Fruit fly (Drosophila melanogaster) whole organism, prepupa: ENCODE results near the gene CG42749.

Experiments used
- CG10631 ChIP-seq: fragments of 200-800 bp; sonication (Bioruptor generic); optimal IDR thresholded peaks from 2 replicates; lab custom pipeline; 2016; ENCODE audit warnings: missing biosample characterization, missing genetic modification characterization
- CG10669 ChIP-seq: fragments of 200-800 bp; sonication (Bioruptor generic); optimal IDR thresholded peaks from 3 replicates; lab custom pipeline; 2018; ENCODE audit warnings: missing biosample characterization, mild to moderate bottlenecking, missing genetic modification characterization, moderate library complexity
- CG11294 ChIP-seq: fragments of 200-800 bp; sonication (Bioruptor generic); IDR thresholded peaks from 2 replicates; pipeline ENCODE4 v1.3.6; 2022; ENCODE audit warnings: missing biosample characterization, missing genetic modification characterization
- CG11762 ChIP-seq: fragments of 200-800 bp; sonication (Bioruptor generic); optimal IDR thresholded peaks from 3 replicates; lab custom pipeline; 2016; ENCODE audit warnings: missing biosample characterization, missing genetic modification characterization; ENCODE audit not compliant: insufficient read depth
- CG15336 ChIP-seq: fragments of 200-800 bp; sonication (Bioruptor generic); IDR thresholded peaks from 2 replicates; pipeline ENCODE4 v1.3.6; 2022; ENCODE audit warnings: missing biosample characterization, missing genetic modification characterization
- CG3032 ChIP-seq: fragments of 200-800 bp; optimal IDR thresholded peaks from 2 replicates; lab custom pipeline; 2019; ENCODE audit warnings: missing biosample characterization, mild to moderate bottlenecking, missing genetic modification characterization, moderate library complexity
- CG31627 ChIP-seq: fragments of 200-800 bp; sonication (Bioruptor generic); optimal IDR thresholded peaks from 3 replicates; lab custom pipeline; 2016; ENCODE audit warnings: missing biosample characterization, missing genetic modification characterization
- CG32006 ChIP-seq: fragments of 200-800 bp; sonication (Bioruptor generic); optimal IDR thresholded peaks from 3 replicates; lab custom pipeline; 2017; ENCODE audit warnings: missing biosample characterization, mild to moderate bottlenecking, missing genetic modification characterization
- CG34406 ChIP-seq: fragments of 200-800 bp; sonication (Bioruptor generic); optimal IDR thresholded peaks from 3 replicates; lab custom pipeline; 2016; ENCODE audit warnings: missing biosample characterization, missing genetic modification characterization
- CG3919 ChIP-seq: fragments of 200-800 bp; sonication (Bioruptor generic); optimal IDR thresholded peaks from 3 replicates; lab custom pipeline; 2016; ENCODE audit warnings: missing biosample characterization, missing genetic modification characterization
- CG4318 ChIP-seq: fragments of 200-800 bp; sonication (Bioruptor generic); optimal IDR thresholded peaks from 3 replicates; lab custom pipeline; 2017; ENCODE audit warnings: missing biosample characterization, mild to moderate bottlenecking, missing genetic modification characterization
- CG6163 ChIP-seq: fragments of 200-800 bp; sonication (Bioruptor generic); IDR thresholded peaks from 3 replicates; pipeline ENCODE4 v1.3.6; 2022; ENCODE audit warnings: missing biosample characterization, missing genetic modification characterization
- CG6792 ChIP-seq: fragments of 200-800 bp; sonication (Bioruptor generic); optimal IDR thresholded peaks from 3 replicates; lab custom pipeline; 2016; ENCODE audit warnings: missing biosample characterization, missing genetic modification characterization
- CG7368 ChIP-seq: fragments of 200-800 bp; sonication (Bioruptor generic); optimal IDR thresholded peaks from 3 replicates; lab custom pipeline; 2016; ENCODE audit warnings: missing biosample characterization, missing genetic modification characterization
- CG8119 ChIP-seq: fragments of 200-800 bp; sonication (Bioruptor generic); IDR thresholded peaks from 3 replicates; pipeline ENCODE4 v1.3.6; 2022; ENCODE audit warnings: missing biosample characterization, missing genetic modification characterization
- CG8319 ChIP-seq: fragments of 200-800 bp; sonication (Bioruptor generic); optimal IDR thresholded peaks from 3 replicates; lab custom pipeline; 2016; ENCODE audit warnings: missing biosample characterization, missing genetic modification characterization
- CG8632 ChIP-seq: fragments of 200-800 bp; sonication (Bioruptor generic); optimal IDR thresholded peaks from 3 replicates; lab custom pipeline; 2016; ENCODE audit warnings: missing biosample characterization, missing genetic modification characterization
- Eip78C ChIP-seq: fragments of 200-800 bp; sonication (Bioruptor generic); peaks from one replicate; lab custom pipeline; 2016; ENCODE audit warnings: missing biosample characterization, missing genetic modification characterization
- Eip93F ChIP-seq: fragments of 200-800 bp; sonication (Bioruptor generic); optimal IDR thresholded peaks from 2 replicates; lab custom pipeline; 2016; ENCODE audit warnings: missing biosample characterization, mild to moderate bottlenecking, missing genetic modification characterization
- Ets21C ChIP-seq: fragments of 200-800 bp; sonication (Bioruptor generic); optimal IDR thresholded peaks from 3 replicates; lab custom pipeline; 2016; ENCODE audit warnings: missing biosample characterization, missing genetic modification characterization
- Ets96B ChIP-seq: fragments of 200-800 bp; optimal IDR thresholded peaks from 2 replicates; lab custom pipeline; 2019; ENCODE audit warnings: missing biosample characterization, mild to moderate bottlenecking, missing genetic modification characterization, moderate library complexity
- Gug ChIP-seq: fragments of 200-800 bp; sonication (Bioruptor generic); IDR thresholded peaks from 2 replicates; pipeline ENCODE4 v1.3.6; 2022; ENCODE audit warnings: missing biosample characterization, missing genetic modification characterization
- Hr39 ChIP-seq: fragments of 200-800 bp; sonication (Bioruptor generic); optimal IDR thresholded peaks from 2 replicates; lab custom pipeline; 2016; ENCODE audit warnings: missing biosample characterization, missing genetic modification characterization
- Hr4 ChIP-seq: fragments of 200-800 bp; sonication (Bioruptor generic); optimal IDR thresholded peaks from 3 replicates; lab custom pipeline; 2016; ENCODE audit warnings: missing biosample characterization, missing genetic modification characterization
- Lpt ChIP-seq: fragments of 200-800 bp; sonication (Bioruptor generic); optimal IDR thresholded peaks from 3 replicates; lab custom pipeline; 2016; ENCODE audit warnings: missing biosample characterization, missing genetic modification characterization
- Met ChIP-seq: fragments of 200-800 bp; sonication (Bioruptor generic); optimal IDR thresholded peaks from 3 replicates; lab custom pipeline; 2016; ENCODE audit warnings: missing biosample characterization, missing genetic modification characterization
- OdsH ChIP-seq: fragments of 200-800 bp; sonication (Bioruptor generic); optimal IDR thresholded peaks from 3 replicates; lab custom pipeline; 2016; ENCODE audit warnings: missing biosample characterization, missing genetic modification characterization
- Smox ChIP-seq: fragments of 200-800 bp; sonication (Bioruptor generic); optimal IDR thresholded peaks from 3 replicates; lab custom pipeline; 2016; ENCODE audit warnings: missing biosample characterization, missing genetic modification characterization
- Sox102F ChIP-seq: fragments of 200-800 bp; sonication (Bioruptor generic); optimal IDR thresholded peaks from 2 replicates; lab custom pipeline; 2016; ENCODE audit warnings: missing biosample characterization, mild to moderate bottlenecking, missing genetic modification characterization
- Sox14 ChIP-seq: fragments of 200-800 bp; sonication (Bioruptor generic); optimal IDR thresholded peaks from 3 replicates; lab custom pipeline; 2016; ENCODE audit warnings: missing biosample characterization, missing genetic modification characterization
- Sox15 ChIP-seq: fragments of 200-800 bp; sonication (Bioruptor generic); optimal IDR thresholded peaks from 3 replicates; lab custom pipeline; 2016; ENCODE audit warnings: missing biosample characterization, missing genetic modification characterization
- achi ChIP-seq: fragments of 200-800 bp; sonication (Bioruptor generic); optimal IDR thresholded peaks from 3 replicates; lab custom pipeline; 2016; ENCODE audit warnings: missing biosample characterization, missing genetic modification characterization
- acj6 ChIP-seq: fragments of 200-800 bp; sonication (Bioruptor generic); optimal IDR thresholded peaks from 3 replicates; lab custom pipeline; 2016; ENCODE audit warnings: missing biosample characterization, missing genetic modification characterization
- cyc ChIP-seq: fragments of 200-800 bp; sonication (Bioruptor generic); optimal IDR thresholded peaks from 3 replicates; lab custom pipeline; 2016; ENCODE audit warnings: missing biosample characterization, missing genetic modification characterization
- dac ChIP-seq: fragments of 200-800 bp; sonication (Bioruptor generic); optimal IDR thresholded peaks from 2 replicates; lab custom pipeline; 2017; ENCODE audit warnings: missing biosample characterization, mild to moderate bottlenecking, missing genetic modification characterization
- dsx ChIP-seq: fragments of 200-800 bp; optimal IDR thresholded peaks from 3 replicates; lab custom pipeline; 2019; ENCODE audit warnings: missing biosample characterization, mild to moderate bottlenecking, missing genetic modification characterization, moderate library complexity; ENCODE audit not compliant: poor library complexity, severe bottlenecking
- eg ChIP-seq: fragments of 200-800 bp; sonication (Bioruptor generic); IDR thresholded peaks from 3 replicates; pipeline ENCODE4 v1.3.6; 2022; ENCODE audit warnings: missing biosample characterization, missing genetic modification characterization
- esn ChIP-seq: fragments of 200-800 bp; sonication (Bioruptor generic); optimal IDR thresholded peaks from 2 replicates; lab custom pipeline; 2016; ENCODE audit warnings: missing biosample characterization, mild to moderate bottlenecking, missing genetic modification characterization, moderate library complexity
- fkh ChIP-seq: fragments of 200-800 bp; sonication (Bioruptor generic); optimal IDR thresholded peaks from 3 replicates; lab custom pipeline; 2017; ENCODE audit warnings: missing biosample characterization, mild to moderate bottlenecking, missing genetic modification characterization, moderate library complexity
- lz ChIP-seq: fragments of 200-800 bp; sonication (Bioruptor generic); optimal IDR thresholded peaks from 3 replicates; lab custom pipeline; 2016; ENCODE audit warnings: missing biosample characterization, missing genetic modification characterization
- net ChIP-seq: fragments of 200-800 bp; sonication (Bioruptor generic); optimal IDR thresholded peaks from 3 replicates; lab custom pipeline; 2016; ENCODE audit warnings: missing biosample characterization, missing genetic modification characterization
- salr ChIP-seq, 2 experiments: fragments of 200-800 bp; sonication (Bioruptor generic); optimal IDR thresholded peaks; 3 replicates each; lab custom pipeline; 2016 to 2018; ENCODE audit warnings: missing biosample characterization in 2 of 2, missing genetic modification characterization in 2 of 2, mild to moderate bottlenecking in 1 of 2
- spab ChIP-seq: fragments of 200-800 bp; sonication (Bioruptor generic); optimal IDR thresholded peaks from 2 replicates; lab custom pipeline; 2017; ENCODE audit warnings: missing biosample characterization, mild to moderate bottlenecking, missing genetic modification characterization, missing genetic modification reagents
- ss ChIP-seq, 2 experiments: fragments of 200-800 bp; sonication (Bioruptor generic); optimal IDR thresholded peaks; 2 replicates in 1 of 2; 3 replicates in 1 of 2; lab custom pipeline; 2017 to 2018; ENCODE audit warnings: mild to moderate bottlenecking in 2 of 2, missing biosample characterization in 2 of 2, missing genetic modification characterization in 2 of 2, moderate library complexity in 1 of 2
- svp ChIP-seq: fragments of 200-800 bp; sonication (Bioruptor generic); peaks from one replicate; lab custom pipeline; 2016; ENCODE audit warnings: missing biosample characterization, missing genetic modification characterization
- topi ChIP-seq: fragments of 200-800 bp; sonication (Bioruptor generic); optimal IDR thresholded peaks from 3 replicates; lab custom pipeline; 2016; ENCODE audit warnings: missing biosample characterization, missing genetic modification characterization
- vri ChIP-seq: fragments of 200-800 bp; sonication (Bioruptor generic); optimal IDR thresholded peaks from 3 replicates; lab custom pipeline; 2016; ENCODE audit warnings: missing biosample characterization, mild to moderate bottlenecking, missing genetic modification characterization

Gene CG42749

dm6 chrX:5329266-5329898 is 33.5 kb downstream of the CG42749 start, which contains the start of the genes CG3309 and XRCC1 (continued):
- no peak for TF ChIP-seq spab
- peak; percentile 17 for TF ChIP-seq CG10669
- peak; percentile 34 for TF ChIP-seq Hr4 (GFP tag; lab: Kevin White, UChicago)
- peak; percentile 60 for TF ChIP-seq fkh (GFP tag; lab: Kevin White, UChicago)
- TF ChIP-seq Hr39 (GFP tag; lab: Kevin White, UChicago), result peak; percentile 43
- peak; percentile 48 for TF ChIP-seq Smox (GFP tag; lab: Kevin White, UChicago)
- no peak for TF ChIP-seq CG4318 (GFP tag; lab: Kevin White, UChicago)
- TF ChIP-seq CG3032 (tag; lab: Kevin White, UChicago), result peak; percentile 53
- peak; percentile 46 for TF ChIP-seq Met
- TF ChIP-seq Lpt (GFP tag; lab: Kevin White, UChicago), result peak; percentile 5
- TF ChIP-seq esn (GFP tag; lab: Kevin White, UChicago), result peak; percentile 61
- TF ChIP-seq achi (GFP tag; lab: Kevin White, UChicago), result peak; percentile 60
- TF ChIP-seq dac, result no peak
- TF ChIP-seq ss (GFP tag; optimal IDR thresholded peaks at IDR 0.05; lab: Kevin White, UChicago), result peak in 1 of 2 experiments; percentile 38
- TF ChIP-seq Ets96B (tag; lab: Kevin White, UChicago), result peak; percentile 43
- TF ChIP-seq CG15336, result peak; percentile 40; the same call in 1 of the 2 replicates
- no peak for TF ChIP-seq CG11762 (GFP tag; lab: Kevin White, UChicago)
- TF ChIP-seq Gug (GFP tag; lab: Robert Waterston, UW), result peak; percentile 21; the same call in 1 of the 2 replicates
- 0 out of 3 replicates have a peak, but pooled peaks have one; percentile 29 for TF ChIP-seq CG8119
- TF ChIP-seq svp (GFP tag; lab: Kevin White, UChicago), result no peak
- TF ChIP-seq net (GFP tag; lab: Kevin White, UChicago), result peak; percentile 22
- peak; percentile 15 for TF ChIP-seq CG3919 (GFP tag; lab: Kevin White, UChicago)
- TF ChIP-seq lz, result peak; percentile 33
- peak; percentile 29 for TF ChIP-seq CG8632 (GFP tag; lab: Kevin White, UChicago)
- TF ChIP-seq topi (GFP tag; lab: Kevin White, UChicago), result peak; percentile 52
- TF ChIP-seq CG31627 (GFP tag; lab: Kevin White, UChicago), result peak; percentile 33
- no peak for TF ChIP-seq vri
- TF ChIP-seq Sox15 (GFP tag; lab: Kevin White, UChicago), result peak; percentile 19
- peak; percentile 1 for TF ChIP-seq Sox14
- TF ChIP-seq Ets21C, result peak; percentile 21
- peak; percentile 53 for TF ChIP-seq acj6 (GFP tag; lab: Kevin White, UChicago)
- TF ChIP-seq cyc (GFP tag; lab: Kevin White, UChicago), result peak; percentile 35
- peak; percentile 23 for TF ChIP-seq Sox102F (GFP tag; lab: Kevin White, UChicago)
- TF ChIP-seq CG10631 (GFP tag; lab: Kevin White, UChicago), result peak; percentile 49
- TF ChIP-seq dsx (GFP tag; lab: Kevin White, UChicago), result peak; percentile 8
- TF ChIP-seq CG6163 (GFP tag; lab: Robert Waterston, UW), result peak; percentile 60
- no peak for TF ChIP-seq CG11294 (GFP tag; lab: Robert Waterston, UW)

- TF ChIP-seq esn (GFP tag; lab: Kevin White, UChicago) (peak; percentile 47), CG6792 (GFP tag; lab: Kevin White, UChicago) (peak; percentile 20), CG8319 (no peak), net (GFP tag; lab: Kevin White, UChicago) (peak; percentile 2), Lpt (GFP tag; lab: Kevin White, UChicago) (no peak), Eip78C (GFP tag; lab: Kevin White, UChicago) (peak; percentile 78), acj6 (GFP tag; lab: Kevin White, UChicago) (peak; percentile 24), OdsH (peak; percentile 9), Eip93F (no peak), Hr39 (GFP tag; lab: Kevin White, UChicago) (peak; percentile 23), cyc (GFP tag; lab: Kevin White, UChicago) (peak; percentile 27), Sox102F (GFP tag; lab: Kevin White, UChicago) (peak; percentile 30), CG32006 (no peak), topi (GFP tag; lab: Kevin White, UChicago) (peak; percentile 24), achi (GFP tag; lab: Kevin White, UChicago) (peak; percentile 24), Met (peak; percentile 20), CG31627 (GFP tag; lab: Kevin White, UChicago) (peak; percentile 25), eg (GFP tag; lab: Robert Waterston, UW) (0 out of 3 replicates have a peak, but pooled peaks have one; percentile 18), salr (GFP tag; optimal IDR thresholded peaks at IDR 0.05; lab: Kevin White, UChicago) (no peak), CG34406 (no peak), lz (peak; percentile 10), CG10631 (GFP tag; lab: Kevin White, UChicago) (peak; percentile 52), CG3919 (GFP tag; lab: Kevin White, UChicago) (peak; percentile 47), Smox (GFP tag; lab: Kevin White, UChicago) (peak; percentile 9), CG7368 (GFP tag; lab: Kevin White, UChicago) (no peak), Ets21C (no peak)
Observed at dm6 chrX:5332259-5332862, 36.5 kb downstream of the CG42749 start, which contains the start of gene CanB. CanB (plus strand) TSS chrX:5332499.
